Worm (Caenorhabditis elegans) whole organism, L1 larva: ENCODE measurements around the gene str-77.

Experiments used
- C34B4.2 ChIP-seq: sonication (generic microtip); optimal IDR thresholded peaks from 2 replicates; lab custom pipeline; 2017; ENCODE audit warnings: mild to moderate bottlenecking, missing genetic modification characterization, missing compliant biosample characterization
- Y116A8C.19 ChIP-seq: sonication (generic microtip); optimal IDR thresholded peaks from 2 replicates; lab custom pipeline; 2016; ENCODE audit warnings: missing compliant biosample characterization, missing genetic modification characterization, borderline replicate concordance
- alr-1 ChIP-seq: fragments of 200-800 bp; sonication (Bioruptor generic); optimal IDR thresholded peaks from 2 replicates; lab custom pipeline; 2018; ENCODE audit warnings: borderline replicate concordance, mild to moderate bottlenecking, missing genetic modification characterization, missing compliant biosample characterization
- blmp-1 ChIP-seq: fragments of 150-350 bp; optimal IDR thresholded peaks from 2 replicates; lab custom pipeline; 2014; ENCODE audit warnings: missing biosample characterization, missing genetic modification characterization
- ceh-82 ChIP-seq, 3 experiments: fragments of 150-350 bp in 1 of 3; sonication (generic microtip) in 2 of 3; optimal IDR thresholded peaks; 2 replicates each; lab custom pipeline; 2014 to 2017; ENCODE audit warnings: missing biosample characterization in 3 of 3, missing genetic modification characterization in 3 of 3
- ceh-88 ChIP-seq: fragments of 200-800 bp; sonication (Bioruptor generic); IDR thresholded peaks from 2 replicates; pipeline ENCODE4 v1.3.6; 2022; ENCODE audit warnings: missing genetic modification characterization, missing compliant biosample characterization
- ceh-90 ChIP-seq: sonication (generic microtip); optimal IDR thresholded peaks from 2 replicates; lab custom pipeline; 2016; ENCODE audit warnings: missing genetic modification characterization, missing compliant biosample characterization
- dpl-1 ChIP-seq, 3 experiments: fragments of 150-350 bp in 2 of 3; sonication (generic microtip) in 1 of 3; optimal IDR thresholded peaks; 2 replicates each; lab custom pipeline; 2014 to 2017; ENCODE audit warnings: missing biosample characterization in 3 of 3, missing genetic modification characterization in 3 of 3, missing genetic modification reagents in 3 of 3
- dsc-1 ChIP-seq: sonication (generic microtip); optimal IDR thresholded peaks from 2 replicates; lab custom pipeline; 2016; ENCODE audit warnings: mild to moderate bottlenecking, missing genetic modification characterization, missing compliant biosample characterization
- efl-1 ChIP-seq, 4 experiments: fragments of 150-350 bp; optimal IDR thresholded peaks in 3 of 4; peaks in 1 of 4; 1 replicate in 1 of 4; 2 replicates in 3 of 4; lab custom pipeline; 2014; ENCODE audit warnings: missing biosample characterization in 2 of 4, missing genetic modification characterization in 2 of 4, missing genetic modification reagents in 2 of 4
- ets-5 ChIP-seq: fragments of 200-800 bp; sonication (Bioruptor generic); IDR thresholded peaks from 2 replicates; pipeline ENCODE4 v1.3.6; 2022; ENCODE audit warnings: missing genetic modification characterization, missing compliant biosample characterization
- fkh-10 ChIP-seq: sonication (generic microtip); optimal IDR thresholded peaks from 2 replicates; lab custom pipeline; 2017; ENCODE audit warnings: missing biosample characterization, missing genetic modification reagents, missing genetic modification characterization
- isw-1 ChIP-seq: fragments of 200-800 bp; sonication (Bioruptor generic); IDR thresholded peaks from 2 replicates; pipeline ENCODE4 v1.3.6; 2022; ENCODE audit warnings: missing genetic modification characterization, missing compliant biosample characterization
- jun-1 ChIP-seq: fragments of 150-350 bp; optimal IDR thresholded peaks from 2 replicates; lab custom pipeline; 2014; ENCODE audit warnings: missing biosample characterization, missing genetic modification reagents, missing genetic modification characterization
- lin-15B ChIP-seq: fragments of 150-350 bp; sonication (generic microtip); optimal IDR thresholded peaks from 3 replicates; lab custom pipeline; 2014; ENCODE audit warnings: missing biosample characterization, missing genetic modification characterization
- lin-39 ChIP-seq: fragments of 150-350 bp; optimal IDR thresholded peaks from 2 replicates; lab custom pipeline; 2014; ENCODE audit warnings: missing biosample characterization, missing genetic modification reagents, missing genetic modification characterization
- mab-9 ChIP-seq: fragments of 200-800 bp; sonication (Bioruptor generic); IDR thresholded peaks from 2 replicates; pipeline ENCODE4 v1.3.6; 2022; ENCODE audit warnings: missing genetic modification reagents, missing genetic modification characterization, missing compliant biosample characterization
- nhr-12 ChIP-seq: sonication (generic microtip); optimal IDR thresholded peaks from 2 replicates; lab custom pipeline; 2017; ENCODE audit warnings: missing biosample characterization, missing genetic modification characterization
- nhr-20 ChIP-seq: sonication (generic microtip); optimal IDR thresholded peaks from 2 replicates; lab custom pipeline; 2016; ENCODE audit warnings: mild to moderate bottlenecking, missing genetic modification characterization, missing compliant biosample characterization
- nhr-28 ChIP-seq: fragments of 150-350 bp; optimal IDR thresholded peaks from 2 replicates; lab custom pipeline; 2014; ENCODE audit warnings: missing biosample characterization, missing genetic modification characterization
- nhr-76 ChIP-seq: sonication (generic microtip); optimal IDR thresholded peaks from 2 replicates; lab custom pipeline; 2017; ENCODE audit warnings: missing biosample characterization, missing genetic modification characterization
- nhr-77 ChIP-seq: fragments of 150-350 bp; optimal IDR thresholded peaks from 2 replicates; lab custom pipeline; 2014; ENCODE audit warnings: missing biosample characterization, missing genetic modification characterization
- nhr-90 ChIP-seq: sonication (generic microtip); optimal IDR thresholded peaks from 2 replicates; lab custom pipeline; 2016; ENCODE audit warnings: mild to moderate bottlenecking, missing genetic modification characterization, missing compliant biosample characterization; ENCODE audit not compliant: poor library complexity
- rnt-1 ChIP-seq: sonication (generic microtip); optimal IDR thresholded peaks from 2 replicates; lab custom pipeline; 2016; ENCODE audit warnings: mild to moderate bottlenecking, missing genetic modification characterization, moderate library complexity, missing compliant biosample characterization
- skn-1 ChIP-seq: fragments of 150-350 bp; optimal IDR thresholded peaks from 2 replicates; lab custom pipeline; 2014; ENCODE audit warnings: missing biosample characterization, missing genetic modification characterization
- snu-23 ChIP-seq: sonication (generic microtip); optimal IDR thresholded peaks from 2 replicates; lab custom pipeline; 2016; ENCODE audit warnings: missing genetic modification characterization, missing compliant biosample characterization
- sptf-1 ChIP-seq: fragments of 150-350 bp; optimal IDR thresholded peaks from 2 replicates; lab custom pipeline; 2014; ENCODE audit warnings: missing biosample characterization, missing genetic modification characterization
- tlp-1 ChIP-seq: fragments of 150-350 bp; optimal IDR thresholded peaks from 2 replicates; lab custom pipeline; 2014; ENCODE audit warnings: missing biosample characterization, missing genetic modification characterization
- unc-130 ChIP-seq: fragments of 150-350 bp; optimal IDR thresholded peaks from 2 replicates; lab custom pipeline; 2017; ENCODE audit warnings: missing biosample characterization, missing genetic modification characterization, inconsistent platforms
- vab-15 ChIP-seq: sonication (generic microtip); optimal IDR thresholded peaks from 2 replicates; lab custom pipeline; 2017; ENCODE audit warnings: missing genotype, mild to moderate bottlenecking, missing genetic modification characterization, missing compliant biosample characterization
- xbp-1 ChIP-seq: sonication (generic microtip); optimal IDR thresholded peaks from 2 replicates; lab custom pipeline; 2016; ENCODE audit warnings: missing genetic modification characterization, missing compliant biosample characterization
- zip-4 ChIP-seq: fragments of 200-800 bp; sonication (Bioruptor generic); optimal IDR thresholded peaks from 2 replicates; lab custom pipeline; 2018; ENCODE audit warnings: mild to moderate bottlenecking, missing genetic modification characterization, moderate library complexity, missing compliant biosample characterization
- ztf-11 ChIP-seq, 2 experiments: sonication (generic microtip); optimal IDR thresholded peaks; 2 replicates each; lab custom pipeline; 2016 to 2017; ENCODE audit warnings: missing genetic modification characterization in 2 of 2, missing biosample characterization in 1 of 2, missing compliant biosample characterization in 1 of 2
- ztf-4 ChIP-seq: fragments of 150-350 bp; optimal IDR thresholded peaks from 2 replicates; lab custom pipeline; 2014; ENCODE audit warnings: missing biosample characterization, missing genetic modification characterization

Gene str-77

DNA sequence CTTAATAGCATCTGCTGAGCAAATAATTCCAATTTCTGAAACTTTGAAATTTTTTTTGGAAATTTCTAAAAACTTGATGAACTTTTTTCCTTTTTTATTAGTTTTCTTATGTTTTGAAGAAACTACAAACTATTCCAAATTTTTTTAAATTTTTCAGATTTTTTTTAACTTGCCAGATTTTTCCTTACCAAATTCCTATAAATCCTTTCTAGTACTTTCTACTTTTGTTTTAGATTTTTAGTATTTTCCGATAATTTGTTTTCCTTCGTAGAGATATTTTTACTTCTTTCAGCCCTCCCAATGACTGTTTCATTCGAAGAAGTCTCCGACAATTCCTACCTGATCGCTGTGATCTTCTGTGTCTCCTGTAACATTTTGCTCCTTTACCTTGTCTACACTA, at the start of gene str-77:
TSS of gene str-77 (plus strand) at position 301 of the 400 bp plus-strand sequence.
- no peak for TF ChIP-seq jun-1 (tag; lab: Kevin White, UChicago)
- no peak for TF ChIP-seq ets-5 (GFP tag; lab: Robert Waterston, UW)
- no peak for TF ChIP-seq mab-9 (GFP tag; lab: Robert Waterston, UW)
- TF ChIP-seq blmp-1 (tag; lab: Kevin White, UChicago) = no peak
- TF ChIP-seq dpl-1 (GFP tag; optimal IDR thresholded peaks at IDR 0.05; lab: Kevin White, UChicago) = no peak
- TF ChIP-seq nhr-20 (tag; lab: Kevin White, UChicago) = no peak
- no peak for TF ChIP-seq vab-15 (tag; lab: Kevin White, UChicago)
- no peak for TF ChIP-seq skn-1 (tag; lab: Kevin White, UChicago)
- no peak for TF ChIP-seq ztf-4 (tag; lab: Kevin White, UChicago)
- TF ChIP-seq snu-23 (GFP tag; lab: Kevin White, UChicago) = no peak
- TF ChIP-seq dsc-1 (tag; lab: Kevin White, UChicago) = no peak
- TF ChIP-seq tlp-1 (tag; lab: Kevin White, UChicago) = no peak
- TF ChIP-seq xbp-1 (tag; lab: Kevin White, UChicago) = no peak
- no peak for TF ChIP-seq rnt-1 (tag; lab: Kevin White, UChicago)
- TF ChIP-seq nhr-28 (tag; lab: Kevin White, UChicago) = no peak
- TF ChIP-seq lin-15B = no peak

- TF ChIP-seq jun-1 (tag; lab: Kevin White, UChicago) (no peak), ceh-88 (no peak), unc-130 (no peak), ztf-11 (tag; optimal IDR thresholded peaks at IDR 0.05; lab: Kevin White, UChicago) (no peak), alr-1 (tag; lab: Kevin White, UChicago) (no peak)
Measured at ce11 chrV:17673343-17673742, 45.4 kb upstream of the str-77 start, which contains the start of gene str-93. TSS of gene str-93 (minus strand) at chrV:17673443.

ce11 chrV:17676553-17676952, 42.2 kb upstream of the str-77 start, which contains the start of gene str-92:
TSS of gene str-92 (minus strand) at chrV:17676653.
- no peak for TF ChIP-seq nhr-90 (tag; lab: Kevin White, UChicago)
- no peak for TF ChIP-seq Y116A8C.19 (tag; lab: Kevin White, UChicago)

- TF ChIP-seq efl-1 (optimal IDR thresholded peaks at IDR 0.05; lab: Kevin White, UChicago) (no peak), efl-1 (GFP tag; optimal IDR thresholded peaks at IDR 0.05 in 1 of 2; lab: Kevin White, UChicago) (peak in 1 of 2 experiments; percentile 4), nhr-77 (tag; lab: Kevin White, UChicago) (no peak), nhr-76 (no peak), sptf-1 (no peak)
Measured at ce11 chrV:17683290-17683689, 35.5 kb upstream of the str-77 start.

- no peak for TF ChIP-seq ceh-90 (tag; lab: Kevin White, UChicago)
- no peak for TF ChIP-seq alr-1 (tag; lab: Kevin White, UChicago)
- TF ChIP-seq isw-1 (GFP tag; lab: Robert Waterston, UW) = no peak
- no peak for TF ChIP-seq fkh-10
- no peak for TF ChIP-seq C34B4.2
- no peak for TF ChIP-seq zip-4
- no peak for TF ChIP-seq ztf-11 (tag; optimal IDR thresholded peaks at IDR 0.05; lab: Kevin White, UChicago)
- TF ChIP-seq nhr-12 (tag; lab: Kevin White, UChicago) = no peak
- TF ChIP-seq lin-39 (tag; lab: Kevin White, UChicago) = no peak
- no peak for TF ChIP-seq ceh-82 (tag; optimal IDR thresholded peaks at IDR 0.05; lab: Kevin White, UChicago)
Measured at ce11 chrV:17683763-17684162, 35.0 kb upstream of the str-77 start, which contains the start of gene F59A1.15. TSS of gene F59A1.15 (minus strand) at chrV:17683863.
